Worm (Caenorhabditis elegans) whole organism, late embryonic: ENCODE data around the gene inx-10.

Source experiments
- K02D7.2 ChIP-seq: sonication (generic microtip); optimal IDR thresholded peaks from 2 replicates; lab custom pipeline; 2017; ENCODE audit warnings: mild to moderate bottlenecking, missing genetic modification characterization, missing compliant biosample characterization
- ama-1 ChIP-seq: fragments of 150-350 bp; optimal IDR thresholded peaks from 2 replicates; lab custom pipeline; 2014
- elt-2 ChIP-seq: sonication (generic microtip); optimal IDR thresholded peaks from 2 replicates; lab custom pipeline; 2016; ENCODE audit warnings: missing genetic modification reagents, missing genetic modification characterization, missing compliant biosample characterization

- TF ChIP-seq K02D7.2 (tag; lab: Kevin White, UChicago) (no peak), ama-1 (lab: Kevin White, UChicago) (no peak), elt-2 (tag; lab: Kevin White, UChicago) (peak; percentile 79)
These were observed 31.9 kb downstream of the inx-10 start, which contains the start of gene spas-1 for ce11 chrV:9175218-9175837.
